Worm (Caenorhabditis elegans) whole organism, L1 larva: ENCODE data around the gene acp-1.
A peak's percentile ranks its signal among the peaks of the same experiment; 100 is the strongest.

Source experiments
- aha-1 ChIP-seq: fragments of 150-350 bp; optimal IDR thresholded peaks from 2 replicates; lab custom pipeline; 2014; ENCODE audit warnings: missing biosample characterization, missing genetic modification characterization
- alr-1 ChIP-seq: fragments of 200-800 bp; sonication (Bioruptor generic); optimal IDR thresholded peaks from 2 replicates; lab custom pipeline; 2018; ENCODE audit warnings: borderline replicate concordance, mild to moderate bottlenecking, missing genetic modification characterization, missing compliant biosample characterization
- ama-1 ChIP-seq: fragments of 150-350 bp; optimal IDR thresholded peaks from 2 replicates; lab custom pipeline; 2014
- blmp-1 ChIP-seq: fragments of 150-350 bp; optimal IDR thresholded peaks from 2 replicates; lab custom pipeline; 2014; ENCODE audit warnings: missing biosample characterization, missing genetic modification characterization
- ceh-63 ChIP-seq: fragments of 200-800 bp; sonication (Bioruptor generic); optimal IDR thresholded peaks from 2 replicates; lab custom pipeline; 2018; ENCODE audit warnings: mild to moderate bottlenecking, missing genetic modification characterization, missing compliant biosample characterization
- ceh-90 ChIP-seq: sonication (generic microtip); optimal IDR thresholded peaks from 2 replicates; lab custom pipeline; 2016; ENCODE audit warnings: missing genetic modification characterization, missing compliant biosample characterization
- ces-1 ChIP-seq: fragments of 150-350 bp; optimal IDR thresholded peaks from 2 replicates; lab custom pipeline; 2014; ENCODE audit warnings: missing biosample characterization, missing genetic modification reagents, missing genetic modification characterization
- dsc-1 ChIP-seq: sonication (generic microtip); optimal IDR thresholded peaks from 2 replicates; lab custom pipeline; 2016; ENCODE audit warnings: mild to moderate bottlenecking, missing genetic modification characterization, missing compliant biosample characterization
- efl-3 ChIP-seq: fragments of 200-800 bp; sonication (Bioruptor generic); optimal IDR thresholded peaks from 2 replicates; lab custom pipeline; 2018; ENCODE audit warnings: mild to moderate bottlenecking, missing genetic modification characterization, missing compliant biosample characterization
- egl-13 ChIP-seq: sonication (generic microtip); optimal IDR thresholded peaks from 2 replicates; lab custom pipeline; 2016; ENCODE audit warnings: missing genotype, missing genetic modification reagents, missing genetic modification characterization, missing compliant biosample characterization
- ets-5 ChIP-seq: fragments of 200-800 bp; sonication (Bioruptor generic); IDR thresholded peaks from 2 replicates; pipeline ENCODE4 v1.3.6; 2022; ENCODE audit warnings: missing genetic modification characterization, missing compliant biosample characterization
- fkh-10 ChIP-seq: sonication (generic microtip); optimal IDR thresholded peaks from 2 replicates; lab custom pipeline; 2017; ENCODE audit warnings: missing biosample characterization, missing genetic modification reagents, missing genetic modification characterization
- fkh-4 ChIP-seq: sonication (generic microtip); optimal IDR thresholded peaks from 2 replicates; lab custom pipeline; 2016; ENCODE audit warnings: missing compliant biosample characterization, missing genetic modification characterization, borderline replicate concordance
- fkh-8 ChIP-seq: sonication (generic microtip); optimal IDR thresholded peaks from 2 replicates; lab custom pipeline; 2016; ENCODE audit warnings: mild to moderate bottlenecking, missing genetic modification characterization, missing compliant biosample characterization
- hlh-17 ChIP-seq: fragments of 200-800 bp; sonication (Bioruptor generic); optimal IDR thresholded peaks from 2 replicates; lab custom pipeline; 2018; ENCODE audit warnings: missing genetic modification characterization, mild to moderate bottlenecking, missing compliant biosample characterization, moderate library complexity, borderline replicate concordance
- hpl-2 ChIP-seq: fragments of 150-350 bp; optimal IDR thresholded peaks from 2 replicates; lab custom pipeline; 2014; ENCODE audit warnings: missing biosample characterization, missing genetic modification reagents, missing genetic modification characterization
- lin-13 ChIP-seq: fragments of 150-350 bp; optimal IDR thresholded peaks from 2 replicates; lab custom pipeline; 2014; ENCODE audit warnings: missing biosample characterization, missing genetic modification reagents, missing genetic modification characterization
- lin-14 ChIP-seq: fragments of 200-800 bp; sonication (Bioruptor generic); optimal IDR thresholded peaks from 2 replicates; lab custom pipeline; 2018; ENCODE audit warnings: mild to moderate bottlenecking, missing genetic modification characterization, moderate library complexity, missing compliant biosample characterization
- lin-35 ChIP-seq, 2 experiments: fragments of 150-350 bp; optimal IDR thresholded peaks; 2 replicates each; lab custom pipeline; 2014; ENCODE audit warnings: missing biosample characterization in 2 of 2, missing genetic modification characterization in 2 of 2, missing genetic modification reagents in 2 of 2
- lsy-2 ChIP-seq, 2 experiments: fragments of 150-350 bp; optimal IDR thresholded peaks; 2 replicates each; lab custom pipeline; 2014; ENCODE audit warnings: missing biosample characterization in 2 of 2, missing genetic modification characterization in 2 of 2
- mdl-1 ChIP-seq, 2 experiments: fragments of 150-350 bp; optimal IDR thresholded peaks; 2 replicates each; lab custom pipeline; 2014 to 2017; ENCODE audit warnings: missing biosample characterization in 2 of 2, missing genetic modification characterization in 2 of 2, inconsistent platforms in 1 of 2
- mef-2 ChIP-seq: fragments of 150-350 bp; optimal IDR thresholded peaks from 2 replicates; lab custom pipeline; 2014; ENCODE audit warnings: missing biosample characterization, missing genetic modification characterization
- mep-1 ChIP-seq: fragments of 150-350 bp; optimal IDR thresholded peaks from 2 replicates; lab custom pipeline; 2014; ENCODE audit warnings: missing biosample characterization, missing genetic modification characterization
- nhr-11 ChIP-seq: fragments of 150-350 bp; optimal IDR thresholded peaks from 2 replicates; lab custom pipeline; 2014; ENCODE audit warnings: missing biosample characterization, missing genetic modification characterization
- nhr-19 ChIP-seq: fragments of 200-800 bp; sonication (Bioruptor generic); conservative IDR thresholded peaks from 2 replicates; pipeline ENCODE4 v1.3.6; 2022; ENCODE audit warnings: missing genetic modification characterization, missing compliant biosample characterization
- nhr-237 ChIP-seq: fragments of 150-350 bp; optimal IDR thresholded peaks from 2 replicates; lab custom pipeline; 2014; ENCODE audit warnings: missing biosample characterization, missing genetic modification characterization
- nhr-47 ChIP-seq: sonication (generic microtip); optimal IDR thresholded peaks from 2 replicates; lab custom pipeline; 2016; ENCODE audit warnings: mild to moderate bottlenecking, missing genetic modification characterization, moderate library complexity, missing compliant biosample characterization
- nhr-71 ChIP-seq: sonication (generic microtip); optimal IDR thresholded peaks from 2 replicates; lab custom pipeline; 2016; ENCODE audit warnings: mild to moderate bottlenecking, missing genetic modification characterization, moderate library complexity, missing compliant biosample characterization
- nhr-76 ChIP-seq: sonication (generic microtip); optimal IDR thresholded peaks from 2 replicates; lab custom pipeline; 2017; ENCODE audit warnings: missing biosample characterization, missing genetic modification characterization
- nhr-84 ChIP-seq: sonication (generic microtip); optimal IDR thresholded peaks from 2 replicates; lab custom pipeline; 2017; ENCODE audit warnings: missing biosample characterization, missing genetic modification characterization
- nhr-85 ChIP-seq: sonication (generic microtip); peaks from one replicate; lab custom pipeline; 2016; ENCODE audit warnings: missing genetic modification characterization, inconsistent platforms, missing compliant biosample characterization
- pag-3 ChIP-seq: sonication (generic microtip); optimal IDR thresholded peaks from 2 replicates; lab custom pipeline; 2017; ENCODE audit warnings: missing genetic modification characterization, mild to moderate bottlenecking, missing compliant biosample characterization, antibody characterized with exemption, borderline replicate concordance; ENCODE audit not compliant: insufficient read depth
- pqm-1 ChIP-seq: sonication (generic microtip); optimal IDR thresholded peaks from 3 replicates; lab custom pipeline; 2017; ENCODE audit warnings: missing biosample characterization, missing genetic modification characterization
- rnt-1 ChIP-seq: sonication (generic microtip); optimal IDR thresholded peaks from 2 replicates; lab custom pipeline; 2016; ENCODE audit warnings: mild to moderate bottlenecking, missing genetic modification characterization, moderate library complexity, missing compliant biosample characterization
- snu-23 ChIP-seq: sonication (generic microtip); optimal IDR thresholded peaks from 2 replicates; lab custom pipeline; 2016; ENCODE audit warnings: missing genetic modification characterization, missing compliant biosample characterization
- sox-4 ChIP-seq: sonication (generic microtip); optimal IDR thresholded peaks from 2 replicates; lab custom pipeline; 2016; ENCODE audit warnings: missing genetic modification characterization, missing compliant biosample characterization
- swsn-7 ChIP-seq: sonication (generic microtip); optimal IDR thresholded peaks from 2 replicates; lab custom pipeline; 2016; ENCODE audit warnings: missing genetic modification characterization, missing compliant biosample characterization
- tbx-2 ChIP-seq: sonication (generic microtip); optimal IDR thresholded peaks from 2 replicates; lab custom pipeline; 2016; ENCODE audit warnings: missing genetic modification characterization, missing compliant biosample characterization
- unc-130 ChIP-seq: fragments of 150-350 bp; optimal IDR thresholded peaks from 2 replicates; lab custom pipeline; 2017; ENCODE audit warnings: missing biosample characterization, missing genetic modification characterization, inconsistent platforms
- unc-86 ChIP-seq: sonication (generic microtip); optimal IDR thresholded peaks from 2 replicates; lab custom pipeline; 2016; ENCODE audit warnings: missing genetic modification characterization, missing compliant biosample characterization
- unc-98 ChIP-seq: fragments of 200-800 bp; sonication (Bioruptor generic); IDR thresholded peaks from 2 replicates; pipeline ENCODE4 v1.3.6; 2022; ENCODE audit warnings: missing genetic modification characterization, missing compliant biosample characterization
- vab-15 ChIP-seq: sonication (generic microtip); optimal IDR thresholded peaks from 2 replicates; lab custom pipeline; 2017; ENCODE audit warnings: missing genotype, mild to moderate bottlenecking, missing genetic modification characterization, missing compliant biosample characterization
- ztf-11 ChIP-seq, 2 experiments: sonication (generic microtip); optimal IDR thresholded peaks; 2 replicates each; lab custom pipeline; 2016 to 2017; ENCODE audit warnings: missing genetic modification characterization in 2 of 2, missing biosample characterization in 1 of 2, missing compliant biosample characterization in 1 of 2

acp-1 gene

DNA sequence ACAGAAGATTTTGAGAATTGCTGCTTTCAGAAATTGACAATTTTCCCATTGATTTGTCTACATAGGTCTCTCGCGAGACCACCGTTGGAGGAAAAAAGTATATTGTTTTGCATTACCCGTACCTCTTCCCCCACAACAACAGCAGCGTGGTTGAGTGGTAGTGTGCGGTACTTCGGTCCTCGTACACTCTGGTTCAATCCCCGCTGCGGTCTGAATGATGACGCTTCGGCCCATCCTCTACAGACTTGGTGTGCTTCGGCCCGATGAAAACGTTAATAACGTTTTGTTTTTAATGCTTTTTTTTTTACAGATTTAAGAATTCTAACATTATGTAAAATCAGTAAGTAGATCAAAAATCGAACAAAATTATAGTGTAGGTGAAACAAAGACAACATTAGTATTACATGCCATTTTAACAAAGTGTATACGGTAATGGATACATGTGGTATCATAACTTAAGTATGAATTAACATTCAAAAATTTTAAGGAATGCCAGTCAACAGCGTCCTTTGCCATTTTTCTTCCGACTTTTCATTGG lies 37.3 kb downstream of the acp-1 start, which contains the start of gene ZK816.3 (continued):
- TF ChIP-seq mep-1 (tag; lab: Kevin White, UChicago) (peak; percentile 38), ets-5 (GFP tag; lab: Robert Waterston, UW) (no peak), lin-13 (no peak), swsn-7 (tag; lab: Kevin White, UChicago) (no peak), pqm-1 (tag; lab: Kevin White, UChicago) (no peak), tbx-2 (tag; lab: Kevin White, UChicago) (no peak), fkh-4 (tag; lab: Kevin White, UChicago) (no peak), ztf-11 (tag; optimal IDR thresholded peaks at IDR 0.05; lab: Kevin White, UChicago) (no peak), nhr-84 (tag; lab: Kevin White, UChicago) (no peak), ama-1 (lab: Kevin White, UChicago) (no peak), pag-3 (tag; lab: Kevin White, UChicago) (no peak), hlh-17 (GFP tag; lab: Kevin White, UChicago) (no peak), unc-98 (GFP tag; lab: Robert Waterston, UW) (no peak), unc-86 (tag; lab: Kevin White, UChicago) (no peak), vab-15 (no peak), nhr-76 (no peak), nhr-19 (peak; percentile 30; the same call in 1 of the 2 replicates), nhr-237 (no peak), aha-1 (tag; lab: Kevin White, UChicago) (no peak), efl-3 (no peak), nhr-11 (tag; lab: Kevin White, UChicago) (no peak), snu-23 (peak; percentile 58), mef-2 (tag; lab: Kevin White, UChicago) (no peak), sox-4 (no peak), unc-130 (tag; lab: Kevin White, UChicago) (peak; percentile 9), ces-1 (no peak), nhr-71 (tag; lab: Kevin White, UChicago) (peak; percentile 36), fkh-8 (no peak), ceh-90 (tag; lab: Kevin White, UChicago) (no peak), ceh-63 (GFP tag; lab: Kevin White, UChicago) (no peak), mdl-1 (tag; optimal IDR thresholded peaks at IDR 0.05; lab: Kevin White, UChicago) (no peak), hpl-2 (no peak)

DNA sequence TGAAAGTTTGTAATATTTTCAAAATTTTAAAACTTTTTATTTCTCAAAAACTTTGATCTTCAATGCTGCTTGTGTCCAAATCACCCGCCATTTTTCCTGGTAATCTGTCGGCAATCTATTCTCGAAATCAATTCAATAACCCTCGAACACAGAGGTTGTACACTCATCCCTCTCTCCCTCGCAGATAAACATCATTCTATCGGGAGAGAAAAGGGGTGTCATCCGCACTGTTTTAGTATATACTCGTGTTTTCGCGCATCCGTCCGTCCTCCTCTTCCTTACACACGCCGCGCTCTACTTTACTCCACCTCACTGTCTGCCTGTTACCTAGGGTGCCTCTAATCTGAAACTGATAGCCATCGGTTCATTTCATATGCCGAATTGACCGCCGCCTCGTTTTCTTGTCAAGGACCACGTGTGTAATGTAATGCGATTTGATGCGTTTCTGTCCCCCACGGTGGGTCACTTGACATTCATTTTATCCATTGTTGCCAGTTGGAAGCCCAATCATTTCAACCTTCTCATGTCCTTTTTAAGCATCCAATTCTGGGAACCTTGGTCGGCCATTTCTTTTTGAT lies 41.6 kb downstream of the acp-1 start:
- TF ChIP-seq blmp-1 (tag; lab: Kevin White, UChicago) = peak; percentile 9
- TF ChIP-seq snu-23 = peak; percentile 7
- no peak for TF ChIP-seq lsy-2 (tag; optimal IDR thresholded peaks at IDR 0.05; lab: Kevin White, UChicago)
- TF ChIP-seq nhr-85 (tag; lab: Kevin White, UChicago) = peak; percentile 49
- TF ChIP-seq fkh-10 (GFP tag; lab: Kevin White, UChicago) = no peak
- peak in 1 of 2 experiments; percentile 1 for TF ChIP-seq lin-35 (GFP tag; optimal IDR thresholded peaks at IDR 0.05; lab: Kevin White, UChicago)
- peak; percentile 48 for TF ChIP-seq lin-14 (GFP tag; lab: Kevin White, UChicago)
- TF ChIP-seq rnt-1 = peak; percentile 15
- TF ChIP-seq nhr-237 = no peak
- TF ChIP-seq, all 84 proteins: peak for 6

DNA sequence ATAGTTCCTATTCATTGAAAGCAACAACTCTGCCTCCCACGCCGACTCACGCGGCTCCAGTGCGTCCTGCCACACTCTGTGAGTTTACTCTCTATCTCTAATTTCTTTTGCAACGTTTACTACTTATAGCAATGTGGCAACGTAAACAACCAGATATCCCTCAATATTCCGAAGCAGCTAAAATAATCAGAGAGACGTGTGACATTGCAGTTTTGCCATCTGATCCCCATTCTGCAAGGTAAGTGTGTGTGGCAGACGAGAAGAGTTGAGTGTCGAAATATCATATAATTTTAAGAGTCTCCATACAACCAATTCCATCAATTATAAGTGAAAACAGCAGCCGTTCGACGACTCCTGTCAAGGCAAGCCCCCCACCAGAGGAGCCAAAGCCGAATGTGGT lies 45.4 kb downstream of the acp-1 start:
- TF ChIP-seq lsy-2 (tag; optimal IDR thresholded peaks at IDR 0.05; lab: Kevin White, UChicago) (peak in 1 of 2 experiments; percentile 5), nhr-47 (tag; lab: Kevin White, UChicago) (peak; percentile 13), nhr-71 (tag; lab: Kevin White, UChicago) (peak; percentile 33), fkh-8 (peak; percentile 83), lin-14 (GFP tag; lab: Kevin White, UChicago) (peak; percentile 40), alr-1 (tag; lab: Kevin White, UChicago) (no peak), egl-13 (tag; lab: Kevin White, UChicago) (peak; percentile 59), dsc-1 (peak; percentile 58), ztf-11 (tag; optimal IDR thresholded peaks at IDR 0.05; lab: Kevin White, UChicago) (no peak), sox-4 (peak; percentile 30), nhr-11 (tag; lab: Kevin White, UChicago) (no peak)
